Worm (Caenorhabditis elegans) whole organism, late embryonic: ENCODE measurements around the gene tnt-3.
A peak's percentile ranks its signal among the peaks of the same experiment; 100 is the strongest.

ENCODE experiments used
- F13H6.1 ChIP-seq: sonication (generic microtip); optimal IDR thresholded peaks from 2 replicates; lab custom pipeline; 2016; ENCODE audit warnings: missing genetic modification characterization, missing compliant biosample characterization
- K02D7.2 ChIP-seq: sonication (generic microtip); optimal IDR thresholded peaks from 2 replicates; lab custom pipeline; 2017; ENCODE audit warnings: mild to moderate bottlenecking, missing genetic modification characterization, missing compliant biosample characterization
- K09A11.1 ChIP-seq: sonication (generic microtip); optimal IDR thresholded peaks from 2 replicates; lab custom pipeline; 2017; ENCODE audit warnings: antibody characterized with exemption, mild to moderate bottlenecking, missing genetic modification characterization, missing compliant biosample characterization; ENCODE audit not compliant: insufficient read depth
- T23F11.4 ChIP-seq: fragments of 200-800 bp; sonication (Bioruptor generic); optimal IDR thresholded peaks from 2 replicates; lab custom pipeline; 2018; ENCODE audit warnings: mild to moderate bottlenecking, missing genetic modification characterization, missing compliant biosample characterization
- Y22D7AL.16 ChIP-seq: sonication (generic microtip); optimal IDR thresholded peaks from 2 replicates; lab custom pipeline; 2016; ENCODE audit warnings: missing genetic modification characterization, missing compliant biosample characterization
- ceh-19 ChIP-seq: fragments of 200-800 bp; sonication (Bioruptor generic); optimal IDR thresholded peaks from 2 replicates; lab custom pipeline; 2018; ENCODE audit warnings: mild to moderate bottlenecking, missing genetic modification characterization, missing compliant biosample characterization
- ceh-31 ChIP-seq: sonication (generic microtip); optimal IDR thresholded peaks from 2 replicates; lab custom pipeline; 2016; ENCODE audit warnings: missing genetic modification characterization, missing compliant biosample characterization
- ceh-45 ChIP-seq: fragments of 200-800 bp; sonication (Bioruptor generic); IDR thresholded peaks from 2 replicates; pipeline ENCODE4 v1.3.6; 2022; ENCODE audit warnings: missing genetic modification reagents, missing genetic modification characterization, missing compliant biosample characterization
- ceh-48 ChIP-seq: sonication (generic microtip); optimal IDR thresholded peaks from 2 replicates; lab custom pipeline; 2016; ENCODE audit warnings: missing genetic modification characterization, inconsistent platforms, missing compliant biosample characterization
- ceh-9 ChIP-seq: sonication (generic microtip); optimal IDR thresholded peaks from 2 replicates; lab custom pipeline; 2016; ENCODE audit warnings: mild to moderate bottlenecking, missing genetic modification characterization, inconsistent platforms, missing compliant biosample characterization
- dve-1 ChIP-seq: sonication (generic microtip); optimal IDR thresholded peaks from 2 replicates; lab custom pipeline; 2017; ENCODE audit warnings: antibody characterized with exemption, mild to moderate bottlenecking, missing genetic modification characterization, missing compliant biosample characterization
- elt-2 ChIP-seq: sonication (generic microtip); optimal IDR thresholded peaks from 2 replicates; lab custom pipeline; 2016; ENCODE audit warnings: missing genetic modification reagents, missing genetic modification characterization, missing compliant biosample characterization
- elt-4 ChIP-seq: sonication (generic microtip); optimal IDR thresholded peaks from 2 replicates; lab custom pipeline; 2016; ENCODE audit warnings: missing genetic modification characterization, missing compliant biosample characterization
- gmeb-2 ChIP-seq: sonication (generic microtip); optimal IDR thresholded peaks from 2 replicates; lab custom pipeline; 2016; ENCODE audit warnings: missing genetic modification characterization, inconsistent platforms, missing compliant biosample characterization
- hlh-13 ChIP-seq: fragments of 200-800 bp; sonication (Bioruptor generic); optimal IDR thresholded peaks from 2 replicates; lab custom pipeline; 2018; ENCODE audit warnings: mild to moderate bottlenecking, missing genetic modification characterization, missing compliant biosample characterization
- hlh-15 ChIP-seq: sonication (generic microtip); optimal IDR thresholded peaks from 2 replicates; lab custom pipeline; 2016; ENCODE audit warnings: missing genetic modification characterization, missing compliant biosample characterization
- hlh-30 ChIP-seq: sonication (generic microtip); optimal IDR thresholded peaks from 2 replicates; lab custom pipeline; 2017; ENCODE audit warnings: antibody characterized with exemption, missing genetic modification characterization, missing compliant biosample characterization; ENCODE audit not compliant: insufficient read depth
- hlh-6 ChIP-seq: sonication (generic microtip); optimal IDR thresholded peaks from 2 replicates; lab custom pipeline; 2016; ENCODE audit warnings: missing genotype, missing genetic modification characterization, missing compliant biosample characterization
- lin-11 ChIP-seq: fragments of 200-800 bp; sonication (Bioruptor generic); optimal IDR thresholded peaks from 2 replicates; lab custom pipeline; 2018; ENCODE audit warnings: mild to moderate bottlenecking, missing genetic modification characterization, missing compliant biosample characterization
- nfya-1 ChIP-seq: sonication (generic microtip); optimal IDR thresholded peaks from 2 replicates; lab custom pipeline; 2017; ENCODE audit warnings: missing genetic modification characterization, mild to moderate bottlenecking, missing compliant biosample characterization, antibody characterized with exemption, moderate library complexity
- nhr-232 ChIP-seq: sonication (generic microtip); optimal IDR thresholded peaks from 2 replicates; lab custom pipeline; 2016; ENCODE audit warnings: missing genetic modification characterization, missing compliant biosample characterization
- npax-4 ChIP-seq: sonication (generic microtip); optimal IDR thresholded peaks from 2 replicates; lab custom pipeline; 2016; ENCODE audit warnings: missing genetic modification characterization, missing compliant biosample characterization
- pat-9 ChIP-seq: fragments of 200-800 bp; sonication (Bioruptor generic); optimal IDR thresholded peaks from 2 replicates; lab custom pipeline; 2018; ENCODE audit warnings: mild to moderate bottlenecking, missing genetic modification characterization, moderate library complexity, missing compliant biosample characterization
- pax-1 ChIP-seq: fragments of 150-350 bp; optimal IDR thresholded peaks from 2 replicates; lab custom pipeline; 2014; ENCODE audit warnings: missing biosample characterization, missing genetic modification characterization
- pha-4 ChIP-seq: fragments of 150-350 bp; optimal IDR thresholded peaks from 2 replicates; lab custom pipeline; 2018; ENCODE audit warnings: missing biosample characterization, missing genetic modification reagents, missing genetic modification characterization
- pqm-1 ChIP-seq: sonication (generic microtip); optimal IDR thresholded peaks from 2 replicates; lab custom pipeline; 2016; ENCODE audit warnings: missing genetic modification characterization, missing compliant biosample characterization
- pros-1 ChIP-seq: fragments of 150-350 bp; optimal IDR thresholded peaks from 2 replicates; lab custom pipeline; 2014; ENCODE audit warnings: missing biosample characterization, missing genetic modification reagents, missing genetic modification characterization
- ref-2 ChIP-seq: sonication (generic microtip); optimal IDR thresholded peaks from 2 replicates; lab custom pipeline; 2016; ENCODE audit warnings: missing genetic modification characterization, missing compliant biosample characterization
- rnt-1 ChIP-seq: sonication (generic microtip); optimal IDR thresholded peaks from 2 replicates; lab custom pipeline; 2016; ENCODE audit warnings: missing genetic modification characterization, missing compliant biosample characterization
- sox-2 ChIP-seq: fragments of 200-800 bp; sonication (Bioruptor generic); IDR thresholded peaks from 2 replicates; pipeline ENCODE4 v1.3.6; 2022; ENCODE audit warnings: missing genetic modification reagents, missing genetic modification characterization, missing compliant biosample characterization
- sox-4 ChIP-seq: sonication (generic microtip); optimal IDR thresholded peaks from 2 replicates; lab custom pipeline; 2017; ENCODE audit warnings: mild to moderate bottlenecking, missing genetic modification characterization, inconsistent platforms, missing compliant biosample characterization
- syd-9 ChIP-seq: sonication (generic microtip); optimal IDR thresholded peaks from 2 replicates; lab custom pipeline; 2016; ENCODE audit warnings: mild to moderate bottlenecking, missing genetic modification characterization, moderate library complexity, missing compliant biosample characterization
- tbx-2 ChIP-seq: sonication (generic microtip); optimal IDR thresholded peaks from 2 replicates; lab custom pipeline; 2016; ENCODE audit warnings: missing genetic modification characterization, missing compliant biosample characterization
- unc-3 ChIP-seq, 2 experiments: fragments of 200-800 bp in 1 of 2; sonication (Bioruptor generic) in 1 of 2; sonication (generic microtip) in 1 of 2; conservative IDR thresholded peaks in 1 of 2; optimal IDR thresholded peaks in 1 of 2; 2 replicates each; pipeline versions ENCODE4 v1.3.6 to Lab custom; 2016 to 2022; ENCODE audit warnings: missing compliant biosample characterization in 2 of 2, missing genetic modification characterization in 2 of 2, missing genetic modification reagents in 1 of 2
- unc-42 ChIP-seq: sonication (generic microtip); optimal IDR thresholded peaks from 2 replicates; lab custom pipeline; 2016; ENCODE audit warnings: missing genotype, missing genetic modification characterization, missing compliant biosample characterization
- unc-55 ChIP-seq: sonication (generic microtip); optimal IDR thresholded peaks from 2 replicates; lab custom pipeline; 2017; ENCODE audit warnings: missing biosample characterization, missing genetic modification reagents, missing genetic modification characterization
- unc-86 ChIP-seq: sonication (generic microtip); optimal IDR thresholded peaks from 2 replicates; lab custom pipeline; 2016; ENCODE audit warnings: missing genetic modification characterization, missing compliant biosample characterization
- ztf-16 ChIP-seq: sonication (generic microtip); optimal IDR thresholded peaks from 2 replicates; lab custom pipeline; 2017; ENCODE audit warnings: missing genetic modification characterization, missing compliant biosample characterization

The tnt-3 gene

ce11 chrX:7976400-7976799 lies 31.5 kb upstream of the tnt-3 start, which contains the start of gene F45E1.5:
Gene F45E1.5 (plus strand): TSS chrX:7976700.
- TF ChIP-seq ztf-16 (tag; lab: Kevin White, UChicago), result no peak
- no peak for TF ChIP-seq sox-4 (tag; lab: Kevin White, UChicago)
- no peak for TF ChIP-seq ceh-45 (GFP tag; lab: Robert Waterston, UW)

- TF ChIP-seq ztf-16 (tag; lab: Kevin White, UChicago), result no peak
- no peak for TF ChIP-seq pros-1
- no peak for TF ChIP-seq sox-2 (GFP tag; lab: Robert Waterston, UW)
- TF ChIP-seq ceh-48, result no peak
- TF ChIP-seq ref-2 (tag; lab: Kevin White, UChicago), result no peak
- TF ChIP-seq gmeb-2, result no peak
Measured at ce11 chrX:7975741-7976140, 30.8 kb upstream of the tnt-3 start.

ce11 chrX:7968537-7968936 lies 23.6 kb upstream of the tnt-3 start:
- TF ChIP-seq pax-1 (tag; lab: Kevin White, UChicago) (no peak), ceh-9 (tag; lab: Kevin White, UChicago) (no peak)

- TF ChIP-seq elt-2 (no peak), npax-4 (tag; lab: Kevin White, UChicago) (no peak), hlh-30 (tag; lab: Kevin White, UChicago) (no peak), rnt-1 (peak; percentile 6)
Measured at ce11 chrX:7965449-7965848, 20.6 kb upstream of the tnt-3 start.

- no peak for TF ChIP-seq nhr-232 (tag; lab: Kevin White, UChicago)
- peak; percentile 7 for TF ChIP-seq unc-55
- TF ChIP-seq ztf-16 (tag; lab: Kevin White, UChicago), result no peak
- TF ChIP-seq unc-42, result no peak
- no peak for TF ChIP-seq Y22D7AL.16 (tag; lab: Kevin White, UChicago)
Measured at ce11 chrX:7964022-7964421, 19.1 kb upstream of the tnt-3 start.

ce11 chrX:7962056-7962485 lies 17.2 kb upstream of the tnt-3 start:
- TF ChIP-seq unc-86 (tag; lab: Kevin White, UChicago), result no peak
- TF ChIP-seq T23F11.4 (GFP tag; lab: Kevin White, UChicago), result peak; percentile 27
- no peak for TF ChIP-seq ceh-19
- no peak for TF ChIP-seq elt-4
- peak; percentile 42 for TF ChIP-seq tbx-2 (tag; lab: Kevin White, UChicago)
- no peak for TF ChIP-seq nhr-232 (tag; lab: Kevin White, UChicago)
- TF ChIP-seq elt-2, result peak; percentile 89
- TF ChIP-seq ceh-31 (tag; lab: Kevin White, UChicago), result peak; percentile 6
- peak; percentile 44 for TF ChIP-seq pqm-1 (tag; lab: Kevin White, UChicago)
- no peak for TF ChIP-seq unc-42
- TF ChIP-seq dve-1 (tag; lab: Kevin White, UChicago), result no peak
- TF ChIP-seq hlh-30 (tag; lab: Kevin White, UChicago), result peak; percentile 29
- TF ChIP-seq npax-4 (tag; lab: Kevin White, UChicago), result no peak
- TF ChIP-seq F13H6.1, result no peak
- TF ChIP-seq ref-2 (tag; lab: Kevin White, UChicago), result peak; percentile 37

ce11 chrX:7961623-7962022 lies 16.7 kb upstream of the tnt-3 start, which contains the start of gene sem-5:
Gene sem-5 (minus strand): TSS chrX:7961723.
- TF ChIP-seq dve-1 (tag; lab: Kevin White, UChicago) (no peak), sox-4 (tag; lab: Kevin White, UChicago) (peak; percentile 13)
- TF ChIP-seq, all 69 proteins: peak for 1

- TF ChIP-seq syd-9 (no peak), hlh-13 (GFP tag; lab: Kevin White, UChicago) (no peak), K02D7.2 (tag; lab: Kevin White, UChicago) (no peak), unc-3 (GFP tag; conservative IDR thresholded peaks at IDR 0.05; lab: Robert Waterston, UW) (no peak), unc-3 (tag; optimal IDR thresholded peaks at IDR 0.05; lab: Kevin White, UChicago) (no peak), rnt-1 (no peak), ceh-31 (tag; lab: Kevin White, UChicago) (no peak), nfya-1 (tag; lab: Kevin White, UChicago) (no peak), hlh-15 (tag; lab: Kevin White, UChicago) (no peak), pat-9 (tag; lab: Kevin White, UChicago) (no peak), pha-4 (no peak), pqm-1 (tag; lab: Kevin White, UChicago) (no peak), lin-11 (no peak), hlh-6 (no peak), unc-86 (tag; lab: Kevin White, UChicago) (no peak), K09A11.1 (no peak)
Measured at ce11 chrX:7958203-7958602, 13.3 kb upstream of the tnt-3 start, which contains the start of gene sfxn-2. Gene sfxn-2 (minus strand): TSS chrX:7958303.
